Worm (Caenorhabditis elegans) whole organism, late embryonic: Measurements from ENCODE around the gene seb-3.

Source experiments
- K09A11.1 ChIP-seq: sonication (generic microtip); optimal IDR thresholded peaks from 2 replicates; lab custom pipeline; 2017; ENCODE audit warnings: antibody characterized with exemption, mild to moderate bottlenecking, missing genetic modification characterization, missing compliant biosample characterization; ENCODE audit not compliant: insufficient read depth
- Y22D7AL.16 ChIP-seq: sonication (generic microtip); optimal IDR thresholded peaks from 2 replicates; lab custom pipeline; 2016; ENCODE audit warnings: missing genetic modification characterization, missing compliant biosample characterization
- ceh-18 ChIP-seq: sonication (generic microtip); optimal IDR thresholded peaks from 2 replicates; lab custom pipeline; 2016; ENCODE audit warnings: missing genetic modification characterization, missing compliant biosample characterization
- ceh-45 ChIP-seq: fragments of 200-800 bp; sonication (Bioruptor generic); IDR thresholded peaks from 2 replicates; pipeline ENCODE4 v1.3.6; 2022; ENCODE audit warnings: missing genetic modification reagents, missing genetic modification characterization, missing compliant biosample characterization
- fax-1 ChIP-seq: sonication (generic microtip); optimal IDR thresholded peaks from 2 replicates; lab custom pipeline; 2016; ENCODE audit warnings: missing genotype, missing genetic modification characterization, missing compliant biosample characterization
- gmeb-2 ChIP-seq: sonication (generic microtip); optimal IDR thresholded peaks from 2 replicates; lab custom pipeline; 2016; ENCODE audit warnings: missing genetic modification characterization, inconsistent platforms, missing compliant biosample characterization
- nhr-232 ChIP-seq: sonication (generic microtip); optimal IDR thresholded peaks from 2 replicates; lab custom pipeline; 2016; ENCODE audit warnings: missing genetic modification characterization, missing compliant biosample characterization
- pax-1 ChIP-seq: fragments of 150-350 bp; optimal IDR thresholded peaks from 2 replicates; lab custom pipeline; 2014; ENCODE audit warnings: missing biosample characterization, missing genetic modification characterization
- pha-2 ChIP-seq: sonication (generic microtip); optimal IDR thresholded peaks from 2 replicates; lab custom pipeline; 2017; ENCODE audit warnings: mild to moderate bottlenecking, missing genetic modification characterization, missing compliant biosample characterization
- ref-2 ChIP-seq: sonication (generic microtip); optimal IDR thresholded peaks from 2 replicates; lab custom pipeline; 2016; ENCODE audit warnings: missing genetic modification characterization, missing compliant biosample characterization

seb-3 gene

ce11 chrX:15078276-15078675 is 52.2 kb downstream of the seb-3 start:
- TF ChIP-seq K09A11.1 (tag; lab: Kevin White, UChicago) (no peak), gmeb-2 (tag; lab: Kevin White, UChicago) (no peak), ceh-18 (tag; lab: Kevin White, UChicago) (no peak)

ce11 chrX:15079406-15079805 is 53.3 kb downstream of the seb-3 start:
- TF ChIP-seq pax-1 (tag; lab: Kevin White, UChicago) (no peak), nhr-232 (tag; lab: Kevin White, UChicago) (no peak), ceh-45 (no peak), Y22D7AL.16 (no peak), ref-2 (tag; lab: Kevin White, UChicago) (peak; percentile 33), gmeb-2 (tag; lab: Kevin White, UChicago) (no peak), pha-2 (tag; lab: Kevin White, UChicago) (no peak), fax-1 (no peak)
